Fruit fly (Drosophila melanogaster) whole organism, embryonic: ENCODE results near the gene CG7889.

ENCODE experiments used
- Asciz ChIP-seq: fragments of 200-800 bp; sonication (Bioruptor generic); optimal IDR thresholded peaks from 2 replicates; lab custom pipeline; 2017; ENCODE audit warnings: missing biosample characterization, mild to moderate bottlenecking, missing genetic modification characterization, missing genetic modification reagents
- CG10462 ChIP-seq: fragments of 200-800 bp; sonication (Bioruptor generic); optimal IDR thresholded peaks from 2 replicates; lab custom pipeline; 2016; ENCODE audit warnings: missing biosample characterization, missing genetic modification characterization
- CG12071 ChIP-seq: fragments of 200-800 bp; sonication (Bioruptor generic); optimal IDR thresholded peaks from 3 replicates; lab custom pipeline; 2018; ENCODE audit warnings: missing biosample characterization, mild to moderate bottlenecking, missing genetic modification characterization
- CG18011 ChIP-seq: fragments of 200-800 bp; sonication (Bioruptor generic); optimal IDR thresholded peaks from 2 replicates; lab custom pipeline; 2017; ENCODE audit warnings: missing biosample characterization, missing genetic modification characterization, mild to moderate bottlenecking, moderate library complexity, missing genotype
- CG2116 ChIP-seq: fragments of 200-800 bp; sonication (Bioruptor generic); optimal IDR thresholded peaks from 3 replicates; lab custom pipeline; 2018; ENCODE audit warnings: missing biosample characterization, mild to moderate bottlenecking, missing genetic modification characterization
- CG2202 ChIP-seq: fragments of 200-800 bp; sonication (Bioruptor generic); optimal IDR thresholded peaks from 2 replicates; lab custom pipeline; 2018; ENCODE audit warnings: missing biosample characterization, mild to moderate bottlenecking, missing genetic modification characterization
- CG32767 ChIP-seq: fragments of 200-800 bp; sonication (Bioruptor generic); IDR thresholded peaks from 2 replicates; pipeline ENCODE4 v1.3.6; 2022; ENCODE audit warnings: missing biosample characterization, missing genetic modification characterization
- CG42726 ChIP-seq: fragments of 200-800 bp; sonication (Bioruptor generic); IDR thresholded peaks from 2 replicates; pipeline ENCODE4 v1.3.6; 2022; ENCODE audit warnings: missing biosample characterization, missing genetic modification characterization; ENCODE audit not compliant: partially characterized antibody
- CG4404 ChIP-seq: fragments of 200-800 bp; sonication (Bioruptor generic); IDR thresholded peaks from 2 replicates; pipeline ENCODE4 v1.3.6; 2022; ENCODE audit warnings: missing biosample characterization, missing genetic modification characterization
- CG4854 ChIP-seq: fragments of 200-800 bp; sonication (Bioruptor generic); optimal IDR thresholded peaks from 2 replicates; lab custom pipeline; 2016; ENCODE audit warnings: missing biosample characterization, missing genetic modification characterization, inconsistent platforms
- CG7271 ChIP-seq: fragments of 200-800 bp; sonication (Bioruptor generic); optimal IDR thresholded peaks from 2 replicates; lab custom pipeline; 2018; ENCODE audit warnings: missing biosample characterization, mild to moderate bottlenecking, missing genetic modification characterization, moderate library complexity
- CG7839 ChIP-seq: fragments of 200-800 bp; sonication (Bioruptor generic); optimal IDR thresholded peaks from 3 replicates; lab custom pipeline; 2018; ENCODE audit warnings: missing biosample characterization, mild to moderate bottlenecking, missing genetic modification characterization, moderate library complexity
- CG7928 ChIP-seq: fragments of 200-800 bp; sonication (Bioruptor generic); optimal IDR thresholded peaks from 2 replicates; lab custom pipeline; 2017; ENCODE audit warnings: missing biosample characterization, mild to moderate bottlenecking, missing genetic modification characterization
- CG7987 ChIP-seq: fragments of 200-800 bp; sonication (Bioruptor generic); optimal IDR thresholded peaks from 2 replicates; lab custom pipeline; 2018; ENCODE audit warnings: missing biosample characterization, mild to moderate bottlenecking, missing genetic modification characterization, moderate library complexity
- Dip3 ChIP-seq: fragments of 200-800 bp; sonication (Bioruptor generic); optimal IDR thresholded peaks from 3 replicates; lab custom pipeline; 2016; ENCODE audit warnings: missing biosample characterization, missing genetic modification characterization
- Ets97D ChIP-seq: fragments of 200-800 bp; sonication (Bioruptor generic); optimal IDR thresholded peaks from 3 replicates; lab custom pipeline; 2016; ENCODE audit warnings: missing biosample characterization, missing genetic modification characterization
- Gug ChIP-seq: fragments of 200-800 bp; sonication (Bioruptor generic); IDR thresholded peaks from 4 replicates; pipeline ENCODE4 v1.3.6; 2022; ENCODE audit warnings: missing biosample characterization, missing genetic modification characterization
- HmgD ChIP-seq: fragments of 200-800 bp; sonication (Bioruptor generic); optimal IDR thresholded peaks from 3 replicates; lab custom pipeline; 2016; ENCODE audit warnings: missing biosample characterization, missing genetic modification characterization
- Hmr ChIP-seq: fragments of 200-800 bp; sonication (Bioruptor generic); optimal IDR thresholded peaks from 3 replicates; lab custom pipeline; 2017; ENCODE audit warnings: mild to moderate bottlenecking, missing biosample characterization, missing genetic modification reagents, missing genetic modification characterization
- Hr78 ChIP-seq, 2 experiments: fragments of 200-800 bp in 1 of 2; fragments of >200 bp in 1 of 2; sonication (Bioruptor generic) in 1 of 2; optimal IDR thresholded peaks; 2 replicates each; lab custom pipeline; 2017 to 2019; ENCODE audit warnings: missing biosample characterization in 2 of 2, missing genetic modification characterization in 2 of 2, mild to moderate bottlenecking in 1 of 2, moderate library complexity in 1 of 2
- Kr ChIP-seq: fragments of 200-800 bp; sonication (Bioruptor generic); optimal IDR thresholded peaks from 2 replicates; lab custom pipeline; 2017; ENCODE audit warnings: missing biosample characterization, mild to moderate bottlenecking, missing genetic modification characterization
- Mrtf ChIP-seq: fragments of 200-800 bp; sonication (Bioruptor generic); IDR thresholded peaks from 3 replicates; pipeline ENCODE4 v1.3.6; 2022; ENCODE audit warnings: missing biosample characterization, missing genetic modification characterization
- NC2α ChIP-seq: fragments of 200-800 bp; sonication (Bioruptor generic); optimal IDR thresholded peaks from 2 replicates; lab custom pipeline; 2016; ENCODE audit warnings: missing biosample characterization, missing genetic modification characterization
- Opbp ChIP-seq: fragments of 200-800 bp; sonication (Bioruptor generic); IDR thresholded peaks from 3 replicates; pipeline ENCODE4 v1.3.6; 2022; ENCODE audit warnings: missing biosample characterization, missing genetic modification characterization; ENCODE audit not compliant: partially characterized antibody
- Sry-δ ChIP-seq: fragments of 200-800 bp; sonication (Bioruptor generic); optimal IDR thresholded peaks from 2 replicates; lab custom pipeline; 2016; ENCODE audit warnings: missing biosample characterization, missing genetic modification characterization
- Stat92E ChIP-seq, 3 experiments: fragments of >200 bp in 2 of 3; fragments of 200-800 bp in 1 of 3; sonication (Bioruptor generic) in 1 of 3; optimal IDR thresholded peaks; 2 replicates each; lab custom pipeline; 2017 to 2019; ENCODE audit warnings: missing biosample characterization in 3 of 3, missing genetic modification characterization in 3 of 3, mild to moderate bottlenecking in 1 of 3, moderate library complexity in 1 of 3
- amos ChIP-seq: fragments of 200-800 bp; sonication (Bioruptor generic); IDR thresholded peaks from 2 replicates; pipeline ENCODE4 v1.3.6; 2022; ENCODE audit warnings: missing biosample characterization, missing genetic modification characterization; ENCODE audit not compliant: partially characterized antibody
- bbx ChIP-seq: fragments of 200-800 bp; sonication (Bioruptor generic); IDR thresholded peaks from 2 replicates; pipeline ENCODE4 v1.3.6; 2022; ENCODE audit warnings: missing biosample characterization, missing genetic modification characterization; ENCODE audit not compliant: partially characterized antibody
- btn ChIP-seq: fragments of 200-800 bp; sonication (Bioruptor generic); optimal IDR thresholded peaks from 2 replicates; lab custom pipeline; 2016; ENCODE audit warnings: missing biosample characterization, missing genetic modification characterization
- ci ChIP-seq: fragments of 200-800 bp; sonication (Bioruptor generic); IDR thresholded peaks from 3 replicates; pipeline ENCODE4 v1.3.6; 2022; ENCODE audit warnings: missing biosample characterization, missing genetic modification characterization
- crp ChIP-seq, 2 experiments: fragments of 200-800 bp; sonication (Bioruptor generic); optimal IDR thresholded peaks; 2 replicates in 1 of 2; 3 replicates in 1 of 2; lab custom pipeline; 2017; ENCODE audit warnings: missing biosample characterization in 2 of 2, missing genetic modification characterization in 2 of 2, mild to moderate bottlenecking in 1 of 2, moderate library complexity in 1 of 2
- da ChIP-seq: fragments of 200-800 bp; sonication (Bioruptor generic); optimal IDR thresholded peaks from 2 replicates; lab custom pipeline; 2016; ENCODE audit warnings: missing biosample characterization, missing genetic modification characterization
- dan ChIP-seq: fragments of 200-800 bp; sonication (Bioruptor generic); IDR thresholded peaks from 2 replicates; pipeline ENCODE4 v1.3.6; 2022; ENCODE audit warnings: missing biosample characterization, missing genetic modification characterization
- gsb-n ChIP-seq: fragments of 200-800 bp; sonication (Bioruptor generic); optimal IDR thresholded peaks from 3 replicates; lab custom pipeline; 2018; ENCODE audit warnings: missing biosample characterization, mild to moderate bottlenecking, missing genetic modification characterization
- ind ChIP-seq: fragments of 200-800 bp; sonication (Bioruptor generic); optimal IDR thresholded peaks from 3 replicates; lab custom pipeline; 2016; ENCODE audit warnings: missing biosample characterization, missing genetic modification characterization
- inv ChIP-seq: fragments of 200-800 bp; sonication (Bioruptor generic); IDR thresholded peaks from 2 replicates; pipeline ENCODE4 v1.3.6; 2022; ENCODE audit warnings: missing biosample characterization, missing genetic modification characterization; ENCODE audit not compliant: partially characterized antibody
- lab ChIP-seq: fragments of 200-800 bp; sonication (Bioruptor generic); optimal IDR thresholded peaks from 3 replicates; lab custom pipeline; 2017; ENCODE audit warnings: missing biosample characterization, missing genetic modification characterization, mild to moderate bottlenecking, moderate library complexity, missing genetic modification reagents
- nmo ChIP-seq: fragments of 200-800 bp; sonication (Bioruptor generic); optimal IDR thresholded peaks from 2 replicates; lab custom pipeline; 2018; ENCODE audit warnings: missing biosample characterization, mild to moderate bottlenecking, missing genetic modification characterization, moderate library complexity
- p53 ChIP-seq: fragments of 200-800 bp; sonication (Bioruptor generic); optimal IDR thresholded peaks from 2 replicates; lab custom pipeline; 2016; ENCODE audit warnings: missing biosample characterization, missing genetic modification characterization
- pan ChIP-seq, 4 experiments: fragments of >200 bp in 3 of 4; fragments of 200-800 bp in 1 of 4; sonication (Bioruptor generic) in 1 of 4; optimal IDR thresholded peaks in 3 of 4; IDR thresholded peaks in 1 of 4; 2 replicates each; pipeline versions ENCODE4 v1.3.6 to Lab custom; 2017 to 2022; ENCODE audit warnings: missing biosample characterization in 2 of 4, missing genetic modification characterization in 2 of 4, mixed read lengths in 1 of 4
- repo ChIP-seq: fragments of 200-800 bp; sonication (Bioruptor generic); optimal IDR thresholded peaks from 2 replicates; lab custom pipeline; 2016; ENCODE audit warnings: missing biosample characterization, missing genetic modification characterization
- row ChIP-seq: fragments of 200-800 bp; sonication (Bioruptor generic); IDR thresholded peaks from 3 replicates; pipeline ENCODE4 v1.3.6; 2022; ENCODE audit warnings: missing biosample characterization, missing genetic modification characterization
- run ChIP-seq: fragments of 200-800 bp; sonication (Bioruptor generic); optimal IDR thresholded peaks from 3 replicates; lab custom pipeline; 2018; ENCODE audit warnings: missing biosample characterization, mild to moderate bottlenecking, missing genetic modification characterization
- sens ChIP-seq: fragments of 200-800 bp; sonication (Bioruptor generic); peaks from one replicate; lab custom pipeline; 2016; ENCODE audit warnings: missing biosample characterization, missing genetic modification characterization
- sr ChIP-seq: fragments of 200-800 bp; sonication (Bioruptor generic); IDR thresholded peaks from 3 replicates; pipeline ENCODE4 v1.3.6; 2022; ENCODE audit warnings: missing biosample characterization, missing genetic modification characterization
- tin ChIP-seq: fragments of 200-800 bp; sonication (Bioruptor generic); optimal IDR thresholded peaks from 3 replicates; lab custom pipeline; 2016; ENCODE audit warnings: missing biosample characterization, missing genetic modification characterization
- toy ChIP-seq: fragments of 200-800 bp; sonication (Bioruptor generic); IDR thresholded peaks from 2 replicates; pipeline ENCODE4 v1.3.6; 2022; ENCODE audit warnings: missing biosample characterization, missing genetic modification characterization
- tup ChIP-seq: fragments of 200-800 bp; sonication (Bioruptor generic); optimal IDR thresholded peaks from 2 replicates; lab custom pipeline; 2016; ENCODE audit warnings: missing biosample characterization, mild to moderate bottlenecking, missing genetic modification characterization, moderate library complexity
- zfh1 ChIP-seq: fragments of 200-800 bp; sonication (Bioruptor generic); IDR thresholded peaks from 3 replicates; pipeline ENCODE4 v1.3.6; 2022; ENCODE audit warnings: missing biosample characterization, missing genetic modification characterization

Gene CG7889

dm6 chrX:19208014-19208413, 35.4 kb upstream of the CG7889 start, which contains the start of gene Ulp1 (continued):
- TF ChIP-seq p53 (GFP tag; lab: Kevin White, UChicago) (no peak), Hr78 (GFP tag; optimal IDR thresholded peaks at IDR 0.05; lab: Kevin White, UChicago) (no peak), CG4404 (no peak), pan (optimal IDR thresholded peaks at IDR 0.05; lab: Kevin White, UChicago) (no peak), pan (GFP tag; optimal IDR thresholded peaks at IDR 0.05 in 1 of 2, IDR thresholded peaks at IDR 0.05 in 1 of 2) (no peak), Dip3 (GFP tag; lab: Kevin White, UChicago) (no peak), sens (GFP tag; lab: Kevin White, UChicago) (peak; percentile 71), tup (GFP tag; lab: Kevin White, UChicago) (no peak), Sry-δ (GFP tag; lab: Kevin White, UChicago) (peak; percentile 69), dan (no peak), nmo (GFP tag; lab: Kevin White, UChicago) (peak; percentile 36), CG18011 (peak; percentile 98), CG7987 (GFP tag; lab: Kevin White, UChicago) (peak; percentile 2), Hmr (GFP tag; lab: Kevin White, UChicago) (no peak), ind (GFP tag; lab: Kevin White, UChicago) (peak; percentile 18), inv (GFP tag; lab: Robert Waterston, UW) (peak; percentile 9; the same call in 1 of the 2 replicates), CG12071 (GFP tag; lab: Kevin White, UChicago) (no peak), toy (GFP tag; lab: Robert Waterston, UW) (no peak), crp (GFP tag; optimal IDR thresholded peaks at IDR 0.05; lab: Kevin White, UChicago) (no peak), CG2116 (GFP tag; lab: Kevin White, UChicago) (peak; percentile 65), CG10462 (GFP tag; lab: Kevin White, UChicago) (peak; percentile 57), CG42726 (GFP tag; lab: Robert Waterston, UW) (peak; percentile 63; the same call in 1 of the 2 replicates), NC2α (GFP tag; lab: Kevin White, UChicago) (no peak), CG4854 (GFP tag; lab: Kevin White, UChicago) (no peak), Stat92E (GFP tag; optimal IDR thresholded peaks at IDR 0.05; lab: Kevin White, UChicago) (no peak), HmgD (GFP tag; lab: Kevin White, UChicago) (peak; percentile 57), Kr (GFP tag; lab: Kevin White, UChicago) (no peak), Gug (GFP tag; lab: Robert Waterston, UW) (no peak), Opbp (GFP tag; lab: Robert Waterston, UW) (peak; percentile 62; the same call in 2 of the 3 replicates), Asciz (GFP tag; lab: Kevin White, UChicago) (no peak), Mrtf (GFP tag; lab: Robert Waterston, UW) (no peak), gsb-n (tag; lab: Kevin White, UChicago) (no peak), CG2202 (tag; lab: Kevin White, UChicago) (no peak), row (GFP tag; lab: Robert Waterston, UW) (peak; percentile 59; the same call in 2 of the 3 replicates), amos (GFP tag; lab: Robert Waterston, UW) (peak; percentile 58), sr (GFP tag; lab: Robert Waterston, UW) (no peak), da (GFP tag; lab: Kevin White, UChicago) (no peak), CG32767 (GFP tag; lab: Robert Waterston, UW) (no peak), tin (GFP tag; lab: Kevin White, UChicago) (peak; percentile 20), CG7928 (no peak), ci (GFP tag; lab: Robert Waterston, UW) (0 out of 3 replicates have a peak, but pooled peaks have one; percentile 32), run (tag; lab: Kevin White, UChicago) (no peak), CG7839 (no peak), Ets97D (GFP tag; lab: Kevin White, UChicago) (peak; percentile 80), btn (GFP tag; lab: Kevin White, UChicago) (no peak), lab (GFP tag; lab: Kevin White, UChicago) (no peak), bbx (GFP tag; lab: Robert Waterston, UW) (peak; percentile 45), repo (GFP tag; lab: Kevin White, UChicago) (no peak), zfh1 (no peak), CG7271 (no peak)
